Worm (Caenorhabditis elegans) whole organism, mixed stage, embryonic: ENCODE data around the gene ckb-4.
A peak's percentile ranks its signal among the peaks of the same experiment; 100 is the strongest.

Experiments used
- M03D4.4 ChIP-seq: sonication (generic microtip); optimal IDR thresholded peaks from 2 replicates; lab custom pipeline; 2017; ENCODE audit warnings: mild to moderate bottlenecking, missing genetic modification characterization, missing compliant biosample characterization
- bed-3 ChIP-seq: fragments of 200-800 bp; sonication (Bioruptor generic); optimal IDR thresholded peaks from 3 replicates; lab custom pipeline; 2018; ENCODE audit warnings: mild to moderate bottlenecking, missing genetic modification characterization, moderate library complexity, missing compliant biosample characterization
- blmp-1 ChIP-seq: fragments of 150-350 bp; optimal IDR thresholded peaks from 2 replicates; lab custom pipeline; 2014; ENCODE audit warnings: missing biosample characterization, missing genetic modification characterization
- ceh-39 ChIP-seq: fragments of 150-350 bp; optimal IDR thresholded peaks from 2 replicates; lab custom pipeline; 2014; ENCODE audit warnings: missing biosample characterization, missing genetic modification characterization
- ceh-83 ChIP-seq: fragments of 200-800 bp; sonication (Bioruptor generic); optimal IDR thresholded peaks from 2 replicates; lab custom pipeline; 2018; ENCODE audit warnings: mild to moderate bottlenecking, missing genetic modification characterization, missing compliant biosample characterization
- ces-1 ChIP-seq: fragments of 150-350 bp; optimal IDR thresholded peaks from 2 replicates; lab custom pipeline; 2014; ENCODE audit warnings: missing biosample characterization, missing genetic modification reagents, missing genetic modification characterization
- drap-1 ChIP-seq: fragments of 200-800 bp; sonication (Bioruptor generic); optimal IDR thresholded peaks from 3 replicates; lab custom pipeline; 2018; ENCODE audit warnings: mild to moderate bottlenecking, missing genetic modification characterization, missing compliant biosample characterization
- elt-3 ChIP-seq: fragments of 150-350 bp; optimal IDR thresholded peaks from 2 replicates; lab custom pipeline; 2014; ENCODE audit warnings: missing biosample characterization, missing genetic modification characterization
- flh-1 ChIP-seq: fragments of 200-800 bp; sonication (Bioruptor generic); optimal IDR thresholded peaks from 2 replicates; lab custom pipeline; 2018; ENCODE audit warnings: mild to moderate bottlenecking, missing genetic modification characterization, moderate library complexity, missing compliant biosample characterization
- ham-2 ChIP-seq: fragments of 200-800 bp; sonication (Bioruptor generic); optimal IDR thresholded peaks from 2 replicates; lab custom pipeline; 2018; ENCODE audit warnings: mild to moderate bottlenecking, missing genetic modification characterization, missing compliant biosample characterization
- hlh-1 ChIP-seq: fragments of 150-350 bp; optimal IDR thresholded peaks from 2 replicates; lab custom pipeline; 2014; ENCODE audit warnings: missing biosample characterization, missing genetic modification reagents, missing genetic modification characterization
- lin-13 ChIP-seq: fragments of 150-350 bp; optimal IDR thresholded peaks from 2 replicates; lab custom pipeline; 2014; ENCODE audit warnings: missing biosample characterization, missing genetic modification characterization
- lsy-2 ChIP-seq: fragments of 150-350 bp; optimal IDR thresholded peaks from 2 replicates; lab custom pipeline; 2014; ENCODE audit warnings: missing biosample characterization, missing genetic modification characterization
- mep-1 ChIP-seq: fragments of 150-350 bp; optimal IDR thresholded peaks from 2 replicates; lab custom pipeline; 2017; ENCODE audit warnings: missing biosample characterization, missing genetic modification reagents, missing genetic modification characterization, inconsistent platforms
- mls-2 ChIP-seq: sonication (generic microtip); optimal IDR thresholded peaks from 2 replicates; lab custom pipeline; 2016; ENCODE audit warnings: mild to moderate bottlenecking, missing genetic modification characterization, moderate library complexity, missing compliant biosample characterization
- nhr-12 ChIP-seq: fragments of 150-350 bp; optimal IDR thresholded peaks from 2 replicates; lab custom pipeline; 2014; ENCODE audit warnings: missing biosample characterization, missing genetic modification characterization
- nhr-2 ChIP-seq: fragments of 150-350 bp; optimal IDR thresholded peaks from 2 replicates; lab custom pipeline; 2014; ENCODE audit warnings: missing biosample characterization, missing genetic modification characterization
- nhr-28 ChIP-seq: fragments of 150-350 bp; optimal IDR thresholded peaks from 2 replicates; lab custom pipeline; 2014; ENCODE audit warnings: missing biosample characterization, missing genetic modification characterization
- pha-4 ChIP-seq: fragments of 150-350 bp; optimal IDR thresholded peaks from 2 replicates; lab custom pipeline; 2018; ENCODE audit warnings: missing biosample characterization, missing genetic modification reagents, missing genetic modification characterization
- sem-2 ChIP-seq: fragments of 200-800 bp; sonication (Bioruptor generic); optimal IDR thresholded peaks from 2 replicates; lab custom pipeline; 2018; ENCODE audit warnings: mild to moderate bottlenecking, missing genetic modification characterization, missing compliant biosample characterization
- sptf-1 ChIP-seq: sonication (generic microtip); optimal IDR thresholded peaks from 2 replicates; lab custom pipeline; 2017; ENCODE audit warnings: mild to moderate bottlenecking, missing genetic modification characterization, moderate library complexity, missing compliant biosample characterization
- tbx-8 ChIP-seq: fragments of 200-800 bp; sonication (Bioruptor generic); optimal IDR thresholded peaks from 2 replicates; lab custom pipeline; 2018; ENCODE audit warnings: mild to moderate bottlenecking, missing genetic modification characterization, moderate library complexity, missing compliant biosample characterization
- unc-120 ChIP-seq: sonication (generic microtip); optimal IDR thresholded peaks from 2 replicates; lab custom pipeline; 2017; ENCODE audit warnings: missing genetic modification characterization, missing compliant biosample characterization; ENCODE audit not compliant: poor library complexity, severe bottlenecking
- unc-62 ChIP-seq: fragments of 150-350 bp; optimal IDR thresholded peaks from 2 replicates; lab custom pipeline; 2014; ENCODE audit warnings: missing biosample characterization, missing genetic modification reagents, missing genetic modification characterization
- ztf-11 ChIP-seq: fragments of 150-350 bp; optimal IDR thresholded peaks from 2 replicates; lab custom pipeline; 2014; ENCODE audit warnings: missing biosample characterization, missing genetic modification characterization

ckb-4 gene

ce11 chrV:2066780-2067179 is 42.5 kb downstream of the ckb-4 start, which contains the start of gene nhr-86:
TSS of gene nhr-86 (minus strand) at chrV:2066850.
- no peak for TF ChIP-seq blmp-1
- no peak for TF ChIP-seq drap-1
- TF ChIP-seq unc-120 (tag; lab: Kevin White, UChicago) = peak; percentile 9
- TF ChIP-seq ceh-83 (GFP tag; lab: Kevin White, UChicago) = no peak
- TF ChIP-seq mls-2 (tag; lab: Kevin White, UChicago) = no peak
- TF ChIP-seq ceh-39 (tag; lab: Kevin White, UChicago) = peak; percentile 30
- TF ChIP-seq nhr-28 (tag; lab: Kevin White, UChicago) = peak; percentile 51
- TF ChIP-seq hlh-1 (tag; lab: Kevin White, UChicago) = no peak
- no peak for TF ChIP-seq flh-1 (GFP tag; lab: Kevin White, UChicago)
- peak; percentile 31 for TF ChIP-seq nhr-2 (tag; lab: Kevin White, UChicago)
- TF ChIP-seq ham-2 (GFP tag; lab: Kevin White, UChicago) = peak; percentile 53

DNA sequence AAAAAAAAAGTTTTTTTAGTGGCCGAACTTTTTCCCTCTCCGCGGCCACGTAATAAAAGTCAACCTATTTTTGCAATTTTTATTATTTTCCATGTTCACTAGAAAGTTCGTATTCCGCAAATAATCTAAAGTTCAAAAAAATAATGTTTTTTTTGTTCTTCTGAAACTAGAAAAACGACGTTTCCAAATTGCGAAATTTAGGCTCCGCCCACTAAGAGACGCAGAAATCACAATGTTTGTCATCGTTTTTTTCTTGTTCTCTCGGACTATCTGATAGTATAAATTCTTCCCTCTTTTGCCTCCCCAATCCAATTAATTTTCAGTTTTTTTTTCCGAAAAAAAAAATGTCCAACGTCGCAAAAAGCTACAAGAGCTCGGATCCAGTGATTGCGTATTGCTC is 51.9 kb downstream of the ckb-4 start, which contains the start of gene comt-3:
Gene comt-3, plus strand, starts transcription at position 214 of the 400 bp plus-strand sequence.
- no peak for TF ChIP-seq mep-1 (tag; lab: Kevin White, UChicago)
- no peak for TF ChIP-seq nhr-12 (tag; lab: Kevin White, UChicago)
- no peak for TF ChIP-seq tbx-8
- no peak for TF ChIP-seq hlh-1 (tag; lab: Kevin White, UChicago)
- no peak for TF ChIP-seq ceh-83 (GFP tag; lab: Kevin White, UChicago)
- TF ChIP-seq M03D4.4 (tag; lab: Kevin White, UChicago) = no peak
- no peak for TF ChIP-seq mls-2 (tag; lab: Kevin White, UChicago)
- no peak for TF ChIP-seq sem-2
- TF ChIP-seq drap-1 = no peak
- no peak for TF ChIP-seq unc-62 (GFP tag; lab: Kevin White, UChicago)
- TF ChIP-seq ztf-11 = no peak
- TF ChIP-seq elt-3 (tag; lab: Kevin White, UChicago) = no peak
- TF ChIP-seq sptf-1 (tag; lab: Kevin White, UChicago) = no peak
- TF ChIP-seq ces-1 (GFP tag; lab: Kevin White, UChicago) = no peak
- TF ChIP-seq lin-13 = no peak
- no peak for TF ChIP-seq flh-1 (GFP tag; lab: Kevin White, UChicago)
- no peak for TF ChIP-seq lsy-2
- TF ChIP-seq bed-3 (GFP tag; lab: Kevin White, UChicago) = no peak
- no peak for TF ChIP-seq pha-4 (tag; lab: Kevin White, UChicago)
